Fruit fly (Drosophila melanogaster): Measurements from ENCODE around the gene CG8840.
A peak's percentile ranks its signal among the peaks of the same experiment; 100 is the strongest.

CG8840 gene

dm6 chr2L:3439502-3439901 lies 29.1 kb downstream of the CG8840 start (continued):
- TF ChIP-seq croc (GFP tag; conservative IDR thresholded peaks at IDR 0.05): no peak; the same call in 2 of the 3 replicates
- TF ChIP-seq CHES-1-like (GFP tag; optimal IDR thresholded peaks at IDR 0.05): no peak
- no peak for TF ChIP-seq trh (GFP tag; optimal IDR thresholded peaks at IDR 0.05)
- no peak for TF ChIP-seq HLH54F (GFP tag; optimal IDR thresholded peaks at IDR 0.05)
- TF ChIP-seq CG6854 (GFP tag; optimal IDR thresholded peaks at IDR 0.05): no peak
- TF ChIP-seq CG4282 (GFP tag; optimal IDR thresholded peaks at IDR 0.05): no peak
- TF ChIP-seq ro (GFP tag; IDR thresholded peaks at IDR 0.05): no peak
- no peak for TF ChIP-seq ac (GFP tag; optimal IDR thresholded peaks at IDR 0.05)
- TF ChIP-seq CG4404 (GFP tag; IDR thresholded peaks at IDR 0.05): no peak
- no peak for TF ChIP-seq HLH4C (GFP tag; IDR thresholded peaks at IDR 0.05; ENCODE audit: partially characterized antibody)
- TF ChIP-seq Rfx (GFP tag; IDR thresholded peaks at IDR 0.05): no peak
- TF ChIP-seq stc (GFP tag; IDR thresholded peaks at IDR 0.05): no peak
- TF ChIP-seq CG12219 (GFP tag; optimal IDR thresholded peaks at IDR 0.05): no peak
- TF ChIP-seq NC2β (GFP tag; optimal IDR thresholded peaks at IDR 0.05): no peak
- no peak for TF ChIP-seq CG15073 (GFP tag; optimal IDR thresholded peaks at IDR 0.05)
- TF ChIP-seq ken (GFP tag; IDR thresholded peaks at IDR 0.05): no peak
- TF ChIP-seq Ptx1 (GFP tag; IDR thresholded peaks at IDR 0.05): no peak
- no peak for TF ChIP-seq CG17359 (tag; optimal IDR thresholded peaks at IDR 0.05)
- no peak for TF ChIP-seq CG30431 (GFP tag; optimal IDR thresholded peaks at IDR 0.05)
- TF ChIP-seq vfl (GFP tag; optimal IDR thresholded peaks at IDR 0.05): no peak
- no peak for TF ChIP-seq CG9817 (tag; optimal IDR thresholded peaks at IDR 0.05)
- TF ChIP-seq CG13287 (GFP tag; IDR thresholded peaks at IDR 0.05; ENCODE audit: partially characterized antibody): no peak
- TF ChIP-seq nerfin-1 (tag; optimal IDR thresholded peaks at IDR 0.05): no peak
- TF ChIP-seq CG16779 (GFP tag; IDR thresholded peaks at IDR 0.05): no peak
- TF ChIP-seq fd64A (GFP tag; optimal IDR thresholded peaks at IDR 0.05): no peak
- TF ChIP-seq chinmo (GFP tag; IDR thresholded peaks at IDR 0.05; ENCODE audit: partially characterized antibody): no peak
- TF ChIP-seq Hmx (GFP tag; optimal IDR thresholded peaks at IDR 0.05): no peak
- no peak for TF ChIP-seq eyg (GFP tag; optimal IDR thresholded peaks at IDR 0.05)
- no peak for TF ChIP-seq CG8359 (GFP tag; optimal IDR thresholded peaks at IDR 0.05; ENCODE audit: borderline replicate concordance)
- TF ChIP-seq CG6175 (GFP tag; IDR thresholded peaks at IDR 0.05): no peak
- no peak for TF ChIP-seq sob (GFP tag; IDR thresholded peaks at IDR 0.05)
- no peak for TF ChIP-seq CG10366 (GFP tag; IDR thresholded peaks at IDR 0.05)
- TF ChIP-seq Pdp1 (GFP tag; optimal IDR thresholded peaks at IDR 0.05): no peak
- TF ChIP-seq Sox100B (GFP tag; optimal IDR thresholded peaks at IDR 0.05): peak; percentile 20
- no peak for TF ChIP-seq CG2889 (GFP tag; IDR thresholded peaks at IDR 0.05)
- no peak for TF ChIP-seq amos (GFP tag; IDR thresholded peaks at IDR 0.05; ENCODE audit: partially characterized antibody)
- no peak for TF ChIP-seq CG14965 (GFP tag; optimal IDR thresholded peaks at IDR 0.05; ENCODE audit: borderline replicate concordance)
- TF ChIP-seq gsb-n (tag; optimal IDR thresholded peaks at IDR 0.05): peak; percentile 53
- TF ChIP-seq Nf-YC (tag; optimal IDR thresholded peaks at IDR 0.05): no peak
- TF ChIP-seq CG7839 (tag; optimal IDR thresholded peaks at IDR 0.05): peak; percentile 16
- TF ChIP-seq Hr51 (GFP tag; optimal IDR thresholded peaks at IDR 0.05): peak in 1 of 2 experiments; percentile 11
- TF ChIP-seq Dll (GFP tag; IDR thresholded peaks at IDR 0.05; ENCODE audit: partially characterized antibody): no peak
- no peak for TF ChIP-seq CG2129 (GFP tag; IDR thresholded peaks at IDR 0.05; ENCODE audit: partially characterized antibody)
- TF ChIP-seq CG2202 (tag; optimal IDR thresholded peaks at IDR 0.05): no peak
- no peak for TF ChIP-seq org-1 (GFP tag; optimal IDR thresholded peaks at IDR 0.05)
- TF ChIP-seq oc (tag; optimal IDR thresholded peaks at IDR 0.05): no peak
- no peak for TF ChIP-seq CG8944 (GFP tag; optimal IDR thresholded peaks at IDR 0.05)
- no peak for TF ChIP-seq klu (GFP tag; IDR thresholded peaks at IDR 0.05)
- no peak for TF ChIP-seq MESR4 (GFP tag; optimal IDR thresholded peaks at IDR 0.05)
- no peak for TF ChIP-seq so (GFP tag; IDR thresholded peaks at IDR 0.05)
- TF ChIP-seq Asciz (GFP tag; optimal IDR thresholded peaks at IDR 0.05): no peak

Data from whole organism, embryonic.